Fruit fly (Drosophila melanogaster) whole organism, embryonic: Measurements from ENCODE around the gene cav.
A peak's percentile ranks its signal among the peaks of the same experiment; 100 is the strongest.

Experiments
- Abd-B ChIP-seq: fragments of 200-800 bp; sonication (Bioruptor generic); optimal IDR thresholded peaks from 2 replicates; lab custom pipeline; 2018; ENCODE audit warnings: missing biosample characterization, mild to moderate bottlenecking, missing genetic modification characterization, moderate library complexity
- Atf6 ChIP-seq: fragments of 200-800 bp; sonication (Bioruptor generic); IDR thresholded peaks from 2 replicates; pipeline ENCODE4 v1.3.6; 2022; ENCODE audit warnings: missing biosample characterization, missing genetic modification characterization
- Bdp1 ChIP-seq: fragments of 200-800 bp; sonication (Bioruptor generic); optimal IDR thresholded peaks from 3 replicates; lab custom pipeline; 2016; ENCODE audit warnings: missing biosample characterization, missing genetic modification characterization
- Bgb ChIP-seq: fragments of 200-800 bp; sonication (Bioruptor generic); IDR thresholded peaks from 2 replicates; pipeline ENCODE4 v1.3.6; 2022; ENCODE audit warnings: missing biosample characterization, missing genetic modification characterization; ENCODE audit not compliant: partially characterized antibody
- CG11093 ChIP-seq: fragments of 200-800 bp; sonication (Bioruptor generic); IDR thresholded peaks from 3 replicates; pipeline ENCODE4 v1.3.6; 2022; ENCODE audit warnings: missing biosample characterization, missing genetic modification characterization
- CG13296 ChIP-seq: fragments of 200-800 bp; sonication (Bioruptor generic); optimal IDR thresholded peaks from 3 replicates; lab custom pipeline; 2018; ENCODE audit warnings: missing biosample characterization, mild to moderate bottlenecking, missing genetic modification characterization
- CG14965 ChIP-seq: fragments of 200-800 bp; sonication (Bioruptor generic); optimal IDR thresholded peaks from 2 replicates; lab custom pipeline; 2016; ENCODE audit warnings: missing biosample characterization, missing genetic modification characterization, borderline replicate concordance
- CG17359 ChIP-seq: fragments of 200-800 bp; sonication (Bioruptor generic); optimal IDR thresholded peaks from 3 replicates; lab custom pipeline; 2018; ENCODE audit warnings: missing biosample characterization, mild to moderate bottlenecking, missing genetic modification characterization, moderate library complexity
- CG17568 ChIP-seq: fragments of 200-800 bp; sonication (Bioruptor generic); optimal IDR thresholded peaks from 2 replicates; lab custom pipeline; 2018; ENCODE audit warnings: missing biosample characterization, mild to moderate bottlenecking, missing genetic modification characterization, moderate library complexity
- CG2116 ChIP-seq: fragments of 200-800 bp; sonication (Bioruptor generic); optimal IDR thresholded peaks from 3 replicates; lab custom pipeline; 2018; ENCODE audit warnings: missing biosample characterization, mild to moderate bottlenecking, missing genetic modification characterization
- CG2120 ChIP-seq: fragments of 200-800 bp; sonication (Bioruptor generic); optimal IDR thresholded peaks from 3 replicates; lab custom pipeline; 2016; ENCODE audit warnings: missing biosample characterization, missing genetic modification characterization
- CG31224 ChIP-seq: fragments of 200-800 bp; sonication (Bioruptor generic); IDR thresholded peaks from 2 replicates; pipeline ENCODE4 v1.3.6; 2022; ENCODE audit warnings: missing biosample characterization, missing genetic modification characterization
- CG4282 ChIP-seq: fragments of 200-800 bp; sonication (Bioruptor generic); optimal IDR thresholded peaks from 2 replicates; lab custom pipeline; 2016; ENCODE audit warnings: missing biosample characterization, missing genetic modification characterization
- CG4707 ChIP-seq: fragments of 200-800 bp; sonication (Bioruptor generic); optimal IDR thresholded peaks from 2 replicates; lab custom pipeline; 2018; ENCODE audit warnings: missing biosample characterization, mild to moderate bottlenecking, missing genetic modification characterization, moderate library complexity
- CG5953 ChIP-seq: fragments of 200-800 bp; sonication (Bioruptor generic); IDR thresholded peaks from 2 replicates; pipeline ENCODE4 v1.3.6; 2022; ENCODE audit warnings: missing biosample characterization, missing genetic modification characterization
- CG7556 ChIP-seq: fragments of 200-800 bp; sonication (Bioruptor generic); optimal IDR thresholded peaks from 2 replicates; lab custom pipeline; 2017; ENCODE audit warnings: missing biosample characterization, mild to moderate bottlenecking, missing genetic modification characterization
- CG7745 ChIP-seq: fragments of 200-800 bp; sonication (Bioruptor generic); optimal IDR thresholded peaks from 2 replicates; lab custom pipeline; 2018; ENCODE audit warnings: missing biosample characterization, mild to moderate bottlenecking, missing genetic modification characterization, moderate library complexity
- CG7839 ChIP-seq: fragments of 200-800 bp; sonication (Bioruptor generic); optimal IDR thresholded peaks from 3 replicates; lab custom pipeline; 2018; ENCODE audit warnings: missing biosample characterization, mild to moderate bottlenecking, missing genetic modification characterization, moderate library complexity
- CG8290 ChIP-seq, 3 experiments: fragments of 200-800 bp; sonication (Bioruptor generic); optimal IDR thresholded peaks; 2 replicates each; lab custom pipeline; 2016 to 2019; ENCODE audit warnings: missing biosample characterization in 3 of 3, missing genetic modification characterization in 3 of 3, mild to moderate bottlenecking in 2 of 3, moderate library complexity in 1 of 3
- CG9215 ChIP-seq: fragments of 200-800 bp; sonication (Bioruptor generic); IDR thresholded peaks from 2 replicates; pipeline ENCODE4 v1.3.6; 2022; ENCODE audit warnings: missing biosample characterization, missing genetic modification characterization
- CG9609 ChIP-seq: fragments of 200-800 bp; sonication (Bioruptor generic); optimal IDR thresholded peaks from 3 replicates; lab custom pipeline; 2016; ENCODE audit warnings: missing biosample characterization, missing genetic modification characterization
- D19B ChIP-seq: fragments of 200-800 bp; sonication (Bioruptor generic); optimal IDR thresholded peaks from 2 replicates; lab custom pipeline; 2017; ENCODE audit warnings: missing biosample characterization, mild to moderate bottlenecking, missing genetic modification characterization
- Deaf1 ChIP-seq: fragments of 200-800 bp; optimal IDR thresholded peaks from 3 replicates; lab custom pipeline; 2019; ENCODE audit warnings: missing biosample characterization, mild to moderate bottlenecking, missing genetic modification characterization, moderate library complexity
- Doc3 ChIP-seq: fragments of 200-800 bp; sonication (Bioruptor generic); IDR thresholded peaks from 3 replicates; pipeline ENCODE4 v1.3.6; 2022; ENCODE audit warnings: missing biosample characterization, missing genetic modification characterization; ENCODE audit not compliant: partially characterized antibody
- Elba2 ChIP-seq: fragments of 200-800 bp; sonication (Bioruptor generic); optimal IDR thresholded peaks from 3 replicates; lab custom pipeline; 2016; ENCODE audit warnings: missing biosample characterization, missing genetic modification characterization
- Hey ChIP-seq: fragments of 200-800 bp; sonication (Bioruptor generic); optimal IDR thresholded peaks from 3 replicates; lab custom pipeline; 2018; ENCODE audit warnings: missing biosample characterization, mild to moderate bottlenecking, missing genetic modification characterization
- Hr39 ChIP-seq: fragments of >200 bp; optimal IDR thresholded peaks from 2 replicates; lab custom pipeline; 2017
- NC2α ChIP-seq: fragments of 200-800 bp; sonication (Bioruptor generic); optimal IDR thresholded peaks from 2 replicates; lab custom pipeline; 2016; ENCODE audit warnings: missing biosample characterization, missing genetic modification characterization
- Neu2 ChIP-seq: fragments of 200-800 bp; sonication (Bioruptor generic); optimal IDR thresholded peaks from 3 replicates; lab custom pipeline; 2016; ENCODE audit warnings: missing biosample characterization, missing genetic modification characterization, borderline replicate concordance
- Opbp ChIP-seq: fragments of 200-800 bp; sonication (Bioruptor generic); IDR thresholded peaks from 3 replicates; pipeline ENCODE4 v1.3.6; 2022; ENCODE audit warnings: missing biosample characterization, missing genetic modification characterization; ENCODE audit not compliant: partially characterized antibody
- Poxn ChIP-seq: fragments of 200-800 bp; sonication (Bioruptor generic); IDR thresholded peaks from 2 replicates; pipeline ENCODE4 v1.3.6; 2022; ENCODE audit warnings: missing biosample characterization, missing genetic modification characterization
- btn ChIP-seq: fragments of 200-800 bp; sonication (Bioruptor generic); optimal IDR thresholded peaks from 2 replicates; lab custom pipeline; 2016; ENCODE audit warnings: missing biosample characterization, missing genetic modification characterization
- chif ChIP-seq, 2 experiments: fragments of 200-800 bp; sonication (Bioruptor generic); optimal IDR thresholded peaks; 3 replicates each; lab custom pipeline; 2016; ENCODE audit warnings: missing biosample characterization in 2 of 2, missing genetic modification characterization in 2 of 2
- dmrt11E ChIP-seq: fragments of 200-800 bp; sonication (Bioruptor generic); optimal IDR thresholded peaks from 3 replicates; lab custom pipeline; 2018; ENCODE audit warnings: missing biosample characterization, mild to moderate bottlenecking, missing genetic modification characterization, moderate library complexity
- ftz-f1 ChIP-seq: fragments of 200-800 bp; sonication (Bioruptor generic); optimal IDR thresholded peaks from 2 replicates; lab custom pipeline; 2016; ENCODE audit warnings: missing biosample characterization, missing genetic modification characterization
- fu2 ChIP-seq: fragments of 200-800 bp; sonication (Bioruptor generic); optimal IDR thresholded peaks from 2 replicates; lab custom pipeline; 2016; ENCODE audit warnings: missing biosample characterization, missing genetic modification characterization
- lola ChIP-seq, 3 experiments: fragments of >200 bp in 2 of 3; fragments of 200-800 bp in 1 of 3; sonication (Bioruptor generic) in 1 of 3; optimal IDR thresholded peaks; 2 replicates each; lab custom pipeline; 2017 to 2019; ENCODE audit warnings: missing biosample characterization in 3 of 3, missing genetic modification characterization in 3 of 3, mild to moderate bottlenecking in 1 of 3, moderate library complexity in 1 of 3
- mirr ChIP-seq: fragments of 200-800 bp; sonication (Bioruptor generic); optimal IDR thresholded peaks from 3 replicates; lab custom pipeline; 2018; ENCODE audit warnings: missing biosample characterization, mild to moderate bottlenecking, missing genetic modification characterization
- nmo ChIP-seq: fragments of 200-800 bp; sonication (Bioruptor generic); optimal IDR thresholded peaks from 2 replicates; lab custom pipeline; 2018; ENCODE audit warnings: missing biosample characterization, mild to moderate bottlenecking, missing genetic modification characterization, moderate library complexity
- onecut ChIP-seq: fragments of 200-800 bp; sonication (Bioruptor generic); IDR thresholded peaks from 2 replicates; pipeline ENCODE4 v1.3.6; 2022; ENCODE audit warnings: missing biosample characterization, missing genetic modification characterization
- pfk ChIP-seq: fragments of 200-800 bp; sonication (Bioruptor generic); optimal IDR thresholded peaks from 2 replicates; lab custom pipeline; 2018; ENCODE audit warnings: missing biosample characterization, mild to moderate bottlenecking, missing genetic modification characterization, moderate library complexity
- pzg ChIP-seq: fragments of 200-800 bp; sonication (Bioruptor generic); optimal IDR thresholded peaks from 3 replicates; lab custom pipeline; 2018; ENCODE audit warnings: missing biosample characterization, mild to moderate bottlenecking, missing genetic modification characterization, moderate library complexity
- tna ChIP-seq: fragments of 200-800 bp; sonication (Bioruptor generic); IDR thresholded peaks from 2 replicates; pipeline ENCODE4 v1.3.6; 2022; ENCODE audit warnings: missing biosample characterization, missing genetic modification characterization; ENCODE audit not compliant: partially characterized antibody
- ttk ChIP-seq: fragments of 200-800 bp; sonication (Bioruptor generic); IDR thresholded peaks from 2 replicates; pipeline ENCODE4 v2.1.2; 2022; ENCODE audit warnings: missing biosample characterization, missing genetic modification characterization
- tup ChIP-seq: fragments of 200-800 bp; sonication (Bioruptor generic); optimal IDR thresholded peaks from 2 replicates; lab custom pipeline; 2016; ENCODE audit warnings: missing biosample characterization, mild to moderate bottlenecking, missing genetic modification characterization, moderate library complexity
- usp ChIP-seq: fragments of >200 bp; optimal IDR thresholded peaks from 2 replicates; lab custom pipeline; 2017; ENCODE audit warnings: missing biosample characterization, missing genetic modification characterization
- vvl ChIP-seq: fragments of 200-800 bp; sonication (Bioruptor generic); IDR thresholded peaks from 2 replicates; pipeline ENCODE4 v1.3.6; 2022; ENCODE audit warnings: missing biosample characterization, missing genetic modification characterization
- yki ChIP-seq: fragments of >200 bp; optimal IDR thresholded peaks from 3 replicates; lab custom pipeline; 2018

Gene cav

dm6 chr3R:24263588-24264413, 42.9 kb downstream of the cav start (continued):
- TF ChIP-seq pzg (GFP tag; lab: Kevin White, UChicago), result peak; percentile 1
- no peak for TF ChIP-seq fu2 (GFP tag; lab: Kevin White, UChicago)
- no peak for TF ChIP-seq CG9215
- TF ChIP-seq CG31224 (GFP tag; lab: Robert Waterston, UW), result no peak
- TF ChIP-seq CG2120 (GFP tag; lab: Kevin White, UChicago), result no peak
- no peak for TF ChIP-seq Poxn (GFP tag; lab: Robert Waterston, UW)
- TF ChIP-seq Deaf1 (tag; lab: Kevin White, UChicago), result peak; percentile 92
- TF ChIP-seq Elba2 (GFP tag; lab: Kevin White, UChicago), result peak; percentile 4
- peak; percentile 28 for TF ChIP-seq Hey
- no peak for TF ChIP-seq CG7556 (GFP tag; lab: Kevin White, UChicago)
- TF ChIP-seq tup (GFP tag; lab: Kevin White, UChicago), result no peak
- no peak for TF ChIP-seq btn
- no peak for TF ChIP-seq Neu2 (GFP tag; lab: Kevin White, UChicago)
- no peak for TF ChIP-seq CG7839
- peak; percentile 17; the same call in 1 of the 2 replicates for TF ChIP-seq Bgb (GFP tag; lab: Robert Waterston, UW)
- TF ChIP-seq chif (GFP tag; optimal IDR thresholded peaks at IDR 0.05; lab: Kevin White, UChicago), result no peak
- TF ChIP-seq nmo (GFP tag; lab: Kevin White, UChicago), result no peak
- TF ChIP-seq NC2α (GFP tag; lab: Kevin White, UChicago), result no peak
- no peak for TF ChIP-seq Abd-B (GFP tag; lab: Kevin White, UChicago)
- TF ChIP-seq CG13296, result no peak
- no peak for TF ChIP-seq pfk
- TF ChIP-seq lola (GFP tag; optimal IDR thresholded peaks at IDR 0.05; lab: Kevin White, UChicago), result no peak
- no peak for TF ChIP-seq usp (GFP tag; lab: Kevin White, UChicago)
- no peak for TF ChIP-seq Doc3
- 0 out of 2 replicates have a peak, but pooled peaks have one; percentile 9 for TF ChIP-seq vvl (GFP tag; lab: Robert Waterston, UW)
- no peak for TF ChIP-seq yki (lab: Kevin White, UChicago)
- no peak for TF ChIP-seq Atf6 (GFP tag; lab: Robert Waterston, UW)
- no peak for TF ChIP-seq onecut (GFP tag; lab: Robert Waterston, UW)
- TF ChIP-seq Hr39 (lab: Kevin White, UChicago), result no peak
- 0 out of 3 replicates have a peak, but pooled peaks have one; percentile 13 for TF ChIP-seq Opbp (GFP tag; lab: Robert Waterston, UW)
- no peak for TF ChIP-seq CG9609 (GFP tag; lab: Kevin White, UChicago)
- no peak for TF ChIP-seq dmrt11E (tag; lab: Kevin White, UChicago)
- TF ChIP-seq CG2116 (GFP tag; lab: Kevin White, UChicago), result peak; percentile 51
- no peak for TF ChIP-seq CG4707
- no peak for TF ChIP-seq mirr (GFP tag; lab: Kevin White, UChicago)
- no peak for TF ChIP-seq tna (GFP tag; lab: Robert Waterston, UW)
- no peak for TF ChIP-seq ttk
- TF ChIP-seq CG11093, result no peak
- TF ChIP-seq CG5953 (GFP tag; lab: Robert Waterston, UW), result no peak
- TF ChIP-seq CG14965 (GFP tag; lab: Kevin White, UChicago), result no peak
- TF ChIP-seq D19B, result peak; percentile 82
- no peak for TF ChIP-seq CG4282
- TF ChIP-seq CG8290 (GFP tag; optimal IDR thresholded peaks at IDR 0.05; lab: Kevin White, UChicago), result no peak
- peak in 1 of 2 experiments; percentile 23 for TF ChIP-seq CG8290 (tag; optimal IDR thresholded peaks at IDR 0.05; lab: Kevin White, UChicago)
- no peak for TF ChIP-seq CG17568
- no peak for TF ChIP-seq CG17359
- no peak for TF ChIP-seq CG7745 (tag; lab: Kevin White, UChicago)
- TF ChIP-seq Bdp1 (GFP tag; lab: Kevin White, UChicago), result peak; percentile 58
- TF ChIP-seq ftz-f1, result no peak
